Worm (Caenorhabditis elegans): ENCODE data around the gene C07G3.15.

DNA sequence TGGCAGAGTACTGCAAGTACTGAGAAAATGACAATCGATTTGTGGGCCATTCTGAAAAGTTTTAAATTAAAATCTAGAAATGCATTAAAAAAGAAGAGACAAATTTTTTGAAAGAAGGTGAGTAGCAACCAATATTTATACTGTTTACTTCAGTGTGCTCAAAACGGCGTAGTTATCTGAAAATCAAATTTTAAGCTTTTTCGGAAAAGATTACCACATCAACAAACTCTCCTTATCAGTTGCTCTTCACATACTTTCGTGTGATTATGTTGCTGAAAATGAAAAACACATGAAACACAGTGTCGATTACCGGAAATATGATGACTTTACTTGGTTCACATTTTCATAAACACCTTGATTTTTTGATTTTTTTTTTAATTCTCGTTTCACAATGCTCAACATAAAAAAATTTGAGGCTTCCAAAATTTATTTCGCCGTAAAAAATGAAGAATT, 14.2 kb downstream of the C07G3.15 start, which contains the start of gene lys-7:
- TF ChIP-seq F13H6.1 (tag; optimal IDR thresholded peaks at IDR 0.05) (no peak), skn-1 (tag; optimal IDR thresholded peaks at IDR 0.05) (no peak)
